Worm (Caenorhabditis elegans): ENCODE data around the gene lgc-25.
A peak's percentile ranks its signal among the peaks of the same experiment; 100 is the strongest.
"Not testable (repeated sequence)": the region's sequence is repeated elsewhere in the genome, so short reads cannot be mapped to it uniquely, and the experiment has no call there.

The lgc-25 gene

DNA sequence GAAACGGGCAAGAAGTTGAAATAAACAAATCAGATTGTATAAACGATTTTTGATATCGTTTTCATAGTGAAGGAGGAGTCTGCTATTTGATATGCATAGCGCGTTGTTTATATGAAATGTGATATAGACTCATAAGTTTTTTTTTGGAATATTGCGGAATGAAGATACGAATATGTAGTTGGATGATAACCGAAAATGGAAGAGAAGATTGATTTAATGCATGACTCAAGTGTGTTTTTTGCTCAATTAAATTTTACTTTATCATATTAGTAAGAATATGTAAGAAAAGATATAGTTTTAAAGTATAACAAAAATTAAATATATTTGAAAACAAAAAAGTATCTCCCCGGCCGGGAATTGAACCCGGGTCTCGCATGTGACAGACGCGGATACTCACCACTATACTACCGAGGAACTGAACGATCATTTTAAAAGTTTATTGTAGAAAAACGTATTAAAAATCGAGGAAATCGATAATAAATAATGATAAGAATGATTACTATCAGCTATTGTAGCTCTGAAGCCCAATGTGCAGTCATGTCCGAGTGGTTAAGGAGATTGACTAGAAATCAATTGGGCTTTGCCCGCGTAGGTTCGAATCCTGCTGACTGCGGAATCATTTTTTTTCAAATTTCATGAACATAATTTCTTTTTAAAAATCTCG lies at the start of gene lgc-25 (continued):
- TF ChIP-seq nhr-42 (GFP tag; IDR thresholded peaks at IDR 0.05), result no peak
- TF ChIP-seq nhr-111 (GFP tag; optimal IDR thresholded peaks at IDR 0.05), result no peak
- TF ChIP-seq nhr-41 (GFP tag; IDR thresholded peaks at IDR 0.05), result peak; percentile 83
- no peak for TF ChIP-seq aha-1 (tag)
- peak; percentile 17 for TF ChIP-seq lin-13 (GFP tag; optimal IDR thresholded peaks at IDR 0.05)
- TF ChIP-seq daf-19 (GFP tag; conservative IDR thresholded peaks at IDR 0.05), result no peak

DNA sequence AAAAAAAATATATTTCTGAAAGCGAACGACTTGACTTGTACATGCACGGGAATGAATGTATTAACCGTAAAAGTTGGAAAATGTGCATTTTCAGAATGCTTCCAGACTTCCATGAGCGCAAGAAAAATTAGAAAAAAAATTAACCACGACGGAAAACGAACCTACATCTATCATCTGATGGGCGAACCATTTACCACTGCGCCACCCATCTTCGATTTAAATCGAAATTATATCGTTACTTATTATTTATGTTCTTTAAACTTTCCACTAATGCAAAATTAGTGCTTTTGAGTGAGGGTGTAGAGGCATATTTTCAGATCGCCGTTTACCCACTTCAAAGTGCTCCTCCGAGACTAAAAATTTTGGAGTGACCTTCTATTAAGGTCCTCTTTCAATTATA lies 49.6 kb upstream of the lgc-25 start:
- peak in 1 of 2 experiments; percentile 15 for TF ChIP-seq daf-16 (GFP tag; optimal IDR thresholded peaks at IDR 0.05)
- not testable (repeated sequence) for TF ChIP-seq daf-16, pha-4 (tag; optimal IDR thresholded peaks at IDR 0.05)
- peak; percentile 28; the same call in 1 of the 2 replicates for TF ChIP-seq dmd-6 (GFP tag; IDR thresholded peaks at IDR 0.05)
- 0 out of 2 replicates have a peak, but pooled peaks have one; percentile 42 for TF ChIP-seq F26F4.8 (GFP tag; conservative IDR thresholded peaks at IDR 0.05)
- TF ChIP-seq madf-9 (GFP tag; conservative IDR thresholded peaks at IDR 0.05), result 0 out of 2 replicates have a peak, but pooled peaks have one; percentile 14
- TF ChIP-seq pha-4 (GFP tag; IDR thresholded peaks at IDR 0.05), result peak; percentile 70; the same call in 1 of the 2 replicates
- TF ChIP-seq dmd-8 (GFP tag; IDR thresholded peaks at IDR 0.05), result 0 out of 2 replicates have a peak, but pooled peaks have one; percentile 38

DNA sequence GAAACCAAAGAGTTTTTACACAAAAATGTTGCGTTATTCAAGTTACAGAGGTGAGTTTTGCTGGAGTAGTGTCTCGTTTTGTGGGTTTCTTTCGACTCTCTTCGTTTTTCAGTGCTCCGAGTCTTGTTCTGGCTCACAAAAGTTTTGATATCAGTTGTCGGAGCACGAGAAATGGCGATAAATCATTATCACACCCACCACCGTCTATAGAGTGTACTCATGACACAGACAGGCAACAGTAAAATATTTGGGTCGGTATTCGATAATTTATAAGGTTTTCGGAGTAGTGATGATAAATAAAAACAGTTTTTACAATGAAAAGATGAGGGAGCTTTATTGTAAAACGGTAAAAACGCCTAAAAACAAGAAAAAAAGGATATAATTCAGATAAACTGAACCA lies 46.4 kb upstream of the lgc-25 start, which contains the start of gene ceh-37:
TSS of gene ceh-37 (minus strand) at position 59 of the 400 bp plus-strand sequence.
- TF ChIP-seq lin-1 (GFP tag; IDR thresholded peaks at IDR 0.05), result no peak
- TF ChIP-seq mes-2 (tag; optimal IDR thresholded peaks at IDR 0.05; ENCODE audit: poor library complexity, severe bottlenecking), result no peak
- no peak for TF ChIP-seq madf-5 (GFP tag; IDR thresholded peaks at IDR 0.05)
- TF ChIP-seq arid-1 (GFP tag; conservative IDR thresholded peaks at IDR 0.05), result no peak
- TF ChIP-seq php-3 (GFP tag; IDR thresholded peaks at IDR 0.05), result peak; percentile 97
- TF ChIP-seq hlh-11 (tag; optimal IDR thresholded peaks at IDR 0.05), result peak; percentile 68
- peak; percentile 19 for TF ChIP-seq dve-1 (tag; optimal IDR thresholded peaks at IDR 0.05; ENCODE audit: insufficient read depth)
- peak; percentile 49 for TF ChIP-seq nhr-28 (tag; optimal IDR thresholded peaks at IDR 0.05)
- no peak for TF ChIP-seq ama-1 (optimal IDR thresholded peaks at IDR 0.05)
- no peak for TF ChIP-seq spr-1 (tag; optimal IDR thresholded peaks at IDR 0.05)
- no peak for TF ChIP-seq mdl-1 (tag; optimal IDR thresholded peaks at IDR 0.05)
- TF ChIP-seq ceh-20 (GFP tag; IDR thresholded peaks at IDR 0.05), result no peak; the same call in none of the 2 replicates
- peak; percentile 50 for TF ChIP-seq pqm-1 (tag; optimal IDR thresholded peaks at IDR 0.05)
- no peak for TF ChIP-seq fos-1 (tag; optimal IDR thresholded peaks at IDR 0.05)
- TF ChIP-seq hlh-30 (tag; optimal IDR thresholded peaks at IDR 0.05; ENCODE audit: insufficient read depth), result peak; percentile 61
- peak; percentile 30; the same call in 1 of the 2 replicates for TF ChIP-seq dmd-6 (GFP tag; IDR thresholded peaks at IDR 0.05)
- peak in 1 of 2 experiments; percentile 92 for TF ChIP-seq unc-62 (GFP tag; optimal IDR thresholded peaks at IDR 0.05 in 1 of 2)
- TF ChIP-seq unc-62 (tag; optimal IDR thresholded peaks at IDR 0.05), result no peak
- TF ChIP-seq spr-3 (GFP tag; optimal IDR thresholded peaks at IDR 0.05), result no peak
- no peak for TF ChIP-seq Y5F2A.4 (GFP tag; optimal IDR thresholded peaks at IDR 0.05)
- TF ChIP-seq daf-16 (GFP tag; optimal IDR thresholded peaks at IDR 0.05), result no peak
- peak; percentile 36 for TF ChIP-seq daf-16 (tag; optimal IDR thresholded peaks at IDR 0.05)

DNA sequence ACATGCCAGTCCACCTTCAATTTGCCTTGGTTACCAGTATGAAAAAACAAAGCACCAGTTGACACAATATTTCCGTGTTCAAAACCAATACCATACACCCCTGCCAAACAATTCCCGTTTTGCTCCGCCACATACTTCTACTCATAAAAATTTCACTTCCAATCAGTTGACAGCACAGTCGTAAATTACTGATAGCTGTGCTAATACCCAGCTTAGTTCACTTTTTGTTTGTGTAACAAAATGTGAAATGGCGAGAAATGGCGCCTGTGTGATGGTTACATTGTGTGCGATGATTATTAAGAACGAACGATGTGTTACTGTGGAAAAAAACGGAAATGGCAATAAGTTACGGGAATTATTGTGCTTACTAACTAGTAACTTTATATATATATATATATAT lies 44.8 kb upstream of the lgc-25 start:
- TF ChIP-seq php-3 (GFP tag; IDR thresholded peaks at IDR 0.05) (no peak), ceh-62 (tag; optimal IDR thresholded peaks at IDR 0.05) (no peak), tra-1 (GFP tag; IDR thresholded peaks at IDR 0.05) (no peak), daf-19 (GFP tag; conservative IDR thresholded peaks at IDR 0.05) (no peak), dve-1 (tag; optimal IDR thresholded peaks at IDR 0.05; ENCODE audit: insufficient read depth) (peak; percentile 36), unc-39 (tag; optimal IDR thresholded peaks at IDR 0.05) (no peak), aly-2 (tag; optimal IDR thresholded peaks at IDR 0.05) (no peak), ZK546.5 (tag; optimal IDR thresholded peaks at IDR 0.05) (no peak), nhr-102 (tag; optimal IDR thresholded peaks at IDR 0.05) (no peak), zfp-3 (GFP tag; conservative IDR thresholded peaks at IDR 0.05) (no peak), fkh-10 (GFP tag; optimal IDR thresholded peaks at IDR 0.05) (no peak), lin-15B (tag; optimal IDR thresholded peaks at IDR 0.05) (no peak), lin-38 (GFP tag; IDR thresholded peaks at IDR 0.05) (no peak), egl-27 (tag; optimal IDR thresholded peaks at IDR 0.05) (no peak), snpc-4 (tag; optimal IDR thresholded peaks at IDR 0.05) (no peak), R02D3.7 (tag; optimal IDR thresholded peaks at IDR 0.05) (no peak), tag-97 (GFP tag; IDR thresholded peaks at IDR 0.05) (no peak)
